Worm (Caenorhabditis elegans): ENCODE measurements around the gene vps-33.1.

vps-33.1 gene

ce11 chrIII:8741276-8741860, 40.6 kb downstream of the vps-33.1 start, which contains the start of gene pdhk-2 (continued):
- TF ChIP-seq mxl-2 (GFP tag; conservative IDR thresholded peaks at IDR 0.05) (no peak), fkh-10 (GFP tag; optimal IDR thresholded peaks at IDR 0.05) (peak; percentile 59), gei-8 (GFP tag; optimal IDR thresholded peaks at IDR 0.05) (peak; percentile 26), unc-62 (GFP tag; optimal IDR thresholded peaks at IDR 0.05 in 1 of 2) (peak in 1 of 2 experiments; percentile 98), unc-62 (tag; optimal IDR thresholded peaks at IDR 0.05) (no peak), snpc-4 (tag; optimal IDR thresholded peaks at IDR 0.05) (no peak), hmg-1.1 (GFP tag; IDR thresholded peaks at IDR 0.05) (peak; percentile 91), T26A8.4 (GFP tag; IDR thresholded peaks at IDR 0.05) (peak; percentile 93), mdl-1 (tag; optimal IDR thresholded peaks at IDR 0.05) (peak in 1 of 2 experiments; percentile 82), mes-2 (tag; optimal IDR thresholded peaks at IDR 0.05; ENCODE audit: poor library complexity, severe bottlenecking) (peak; percentile 91), ceh-82 (tag; optimal IDR thresholded peaks at IDR 0.05) (no peak), lsy-2 (tag; optimal IDR thresholded peaks at IDR 0.05) (peak; percentile 68 to 95), ama-1 (optimal IDR thresholded peaks at IDR 0.05) (peak; percentile 81), hif-1 (tag; optimal IDR thresholded peaks at IDR 0.05) (peak; percentile 46 to 87), ceh-32 (tag; optimal IDR thresholded peaks at IDR 0.05; ENCODE audit: poor library complexity) (peak; percentile 44), mxl-3 (GFP tag; optimal IDR thresholded peaks at IDR 0.05) (peak; percentile 87), F49E8.2 (tag; optimal IDR thresholded peaks at IDR 0.05; ENCODE audit: borderline replicate concordance) (peak; percentile 73), daf-8 (GFP tag; IDR thresholded peaks at IDR 0.05) (no peak), F10B5.3 (tag; optimal IDR thresholded peaks at IDR 0.05) (peak; percentile 68), nhr-102 (tag; optimal IDR thresholded peaks at IDR 0.05) (peak; percentile 91), nhr-237 (tag; optimal IDR thresholded peaks at IDR 0.05) (no peak), lin-13 (GFP tag; optimal IDR thresholded peaks at IDR 0.05) (peak; percentile 82), ctbp-1 (GFP tag; IDR thresholded peaks at IDR 0.05) (peak; percentile 90), nhr-11 (tag; optimal IDR thresholded peaks at IDR 0.05) (peak; percentile 72), nhr-111 (GFP tag; optimal IDR thresholded peaks at IDR 0.05) (no peak), ZK337.2 (GFP tag; IDR thresholded peaks at IDR 0.05) (0 out of 2 replicates have a peak, but pooled peaks have one; percentile 44), jun-1 (tag; optimal IDR thresholded peaks at IDR 0.05) (peak; percentile 83), egl-27 (tag; optimal IDR thresholded peaks at IDR 0.05) (no peak), nhr-28 (tag; optimal IDR thresholded peaks at IDR 0.05) (peak; percentile 73), unc-130 (GFP tag; optimal IDR thresholded peaks at IDR 0.05) (peak; percentile 53), nhr-77 (tag; optimal IDR thresholded peaks at IDR 0.05) (peak; percentile 73), nhr-41 (GFP tag; IDR thresholded peaks at IDR 0.05) (no peak), hlh-11 (tag; optimal IDR thresholded peaks at IDR 0.05) (peak; percentile 94), lin-38 (GFP tag; IDR thresholded peaks at IDR 0.05) (peak; percentile 89), lin-15B (tag; optimal IDR thresholded peaks at IDR 0.05) (peak; percentile 33), zip-2 (tag; optimal IDR thresholded peaks at IDR 0.05) (peak; percentile 65), arid-1 (GFP tag; conservative IDR thresholded peaks at IDR 0.05) (peak; percentile 91), dmd-9 (GFP tag; IDR thresholded peaks at IDR 0.05) (peak; percentile 82), skn-1 (tag; optimal IDR thresholded peaks at IDR 0.05) (no peak), ZK546.5 (tag; optimal IDR thresholded peaks at IDR 0.05) (no peak), hlh-30 (tag; optimal IDR thresholded peaks at IDR 0.05; ENCODE audit: insufficient read depth) (peak; percentile 87), tag-97 (GFP tag; IDR thresholded peaks at IDR 0.05) (no peak), zag-1 (tag; optimal IDR thresholded peaks at IDR 0.05) (no peak), spr-3 (GFP tag; optimal IDR thresholded peaks at IDR 0.05) (peak; percentile 65), nhr-25 (tag; optimal IDR thresholded peaks at IDR 0.05; ENCODE audit: borderline replicate concordance, insufficient read depth) (peak; percentile 64), nhr-42 (GFP tag; IDR thresholded peaks at IDR 0.05) (peak; percentile 76; the same call in 1 of the 2 replicates), ceh-20 (GFP tag; IDR thresholded peaks at IDR 0.05) (peak; percentile 90), rbr-2 (tag; optimal IDR thresholded peaks at IDR 0.05) (peak; percentile 90), cey-2 (tag; optimal IDR thresholded peaks at IDR 0.05; ENCODE audit: borderline replicate concordance, insufficient read depth) (no peak), ztf-11 (tag; optimal IDR thresholded peaks at IDR 0.05) (no peak)
